Fruit fly (Drosophila melanogaster): ENCODE results near the gene tal-3A.

dm6 chr3R:13788672-13789071 is 24.2 kb upstream of the tal-3A start:
- no peak for TF ChIP-seq toe (GFP tag; optimal IDR thresholded peaks at IDR 0.05)
- no peak for TF ChIP-seq cic (GFP tag; optimal IDR thresholded peaks at IDR 0.05)
- no peak for TF ChIP-seq bab1 (GFP tag; optimal IDR thresholded peaks at IDR 0.05)
- no peak for TF ChIP-seq CG5204 (GFP tag; optimal IDR thresholded peaks at IDR 0.05)
- no peak for TF ChIP-seq kay (GFP tag; ENCODE audit: borderline replicate concordance)
- no peak for TF ChIP-seq CG11617 (GFP tag; optimal IDR thresholded peaks at IDR 0.05)
- no peak for TF ChIP-seq ovo (GFP tag; optimal IDR thresholded peaks at IDR 0.05)
- no peak for TF ChIP-seq tj (GFP tag; optimal IDR thresholded peaks at IDR 0.05)
- no peak for TF ChIP-seq CG7101 (tag; optimal IDR thresholded peaks at IDR 0.05)
- no peak for TF ChIP-seq CG33017 (tag; optimal IDR thresholded peaks at IDR 0.05)
- TF ChIP-seq CG7045 (GFP tag; optimal IDR thresholded peaks at IDR 0.05) = no peak
- TF ChIP-seq pad (GFP tag; optimal IDR thresholded peaks at IDR 0.05) = no peak
- no peak for TF ChIP-seq cnc (optimal IDR thresholded peaks at IDR 0.05)

Data from whole organism, adult.